Worm (Caenorhabditis elegans) whole organism, mixed stage, embryonic: ENCODE data around the gene Y116A8C.43.

Source experiments
- ces-1 ChIP-seq: fragments of 150-350 bp; optimal IDR thresholded peaks from 2 replicates; lab custom pipeline; 2014; ENCODE audit warnings: missing biosample characterization, missing genetic modification reagents, missing genetic modification characterization
- mep-1 ChIP-seq: fragments of 150-350 bp; optimal IDR thresholded peaks from 2 replicates; lab custom pipeline; 2017; ENCODE audit warnings: missing biosample characterization, missing genetic modification reagents, missing genetic modification characterization, inconsistent platforms
- nhr-12 ChIP-seq: fragments of 150-350 bp; optimal IDR thresholded peaks from 2 replicates; lab custom pipeline; 2014; ENCODE audit warnings: missing biosample characterization, missing genetic modification characterization
- nhr-237 ChIP-seq: fragments of 150-350 bp; optimal IDR thresholded peaks from 2 replicates; lab custom pipeline; 2014; ENCODE audit warnings: missing biosample characterization, missing genetic modification characterization
- sptf-1 ChIP-seq: sonication (generic microtip); optimal IDR thresholded peaks from 2 replicates; lab custom pipeline; 2017; ENCODE audit warnings: mild to moderate bottlenecking, missing genetic modification characterization, moderate library complexity, missing compliant biosample characterization
- ztf-11 ChIP-seq: fragments of 150-350 bp; optimal IDR thresholded peaks from 2 replicates; lab custom pipeline; 2014; ENCODE audit warnings: missing biosample characterization, missing genetic modification characterization

DNA sequence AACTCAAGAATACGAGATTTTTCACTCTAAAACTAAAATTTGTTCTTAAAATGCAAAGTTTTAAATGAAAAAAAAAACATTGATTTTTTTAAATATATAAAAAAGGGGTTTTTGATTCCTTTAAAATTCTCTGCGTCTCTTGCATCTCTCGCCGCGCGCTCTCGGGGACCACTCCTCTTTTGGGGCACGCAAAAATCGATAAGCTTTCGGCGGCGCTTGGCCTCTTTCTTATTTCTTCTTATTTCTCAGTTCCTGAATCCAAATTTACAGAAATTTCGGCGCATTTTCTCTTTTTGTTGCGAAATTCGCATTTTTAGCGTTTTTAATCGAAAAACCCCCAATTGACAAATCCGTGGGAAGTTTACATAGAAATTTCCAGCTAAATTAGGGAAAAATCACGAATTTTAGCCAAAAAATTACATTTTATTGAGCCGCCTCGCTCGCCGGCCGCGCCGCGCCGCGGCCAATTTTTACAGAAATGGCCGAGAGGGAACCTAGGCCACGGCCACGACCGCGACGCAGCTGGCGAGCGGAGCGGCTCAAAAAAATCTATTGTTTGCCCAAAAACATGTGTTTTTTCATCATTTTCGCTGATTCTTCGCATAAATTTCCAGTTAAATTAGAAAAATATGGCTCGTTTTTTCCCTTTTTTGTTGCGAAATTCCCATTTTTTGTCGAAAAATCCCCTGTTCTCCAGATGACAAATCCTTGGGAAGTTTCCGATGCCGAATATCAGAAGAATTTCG is 30.5 kb downstream of the Y116A8C.43 start, which contains the start of gene itsn-1:
- TF ChIP-seq ces-1 (no peak), nhr-12 (no peak), sptf-1 (tag; lab: Kevin White, UChicago) (no peak), ztf-11 (tag; lab: Kevin White, UChicago) (no peak), nhr-237 (tag; lab: Kevin White, UChicago) (no peak), mep-1 (tag; lab: Kevin White, UChicago) (no peak)
